Fruit fly (Drosophila melanogaster): Measurements from ENCODE around the gene Syn.

Syn gene

dm6 chr3R:10170356-10170876, 20.1 kb upstream of the Syn start, which contains the start of gene Best1 (continued):
- TF ChIP-seq gce (GFP tag; IDR thresholded peaks at IDR 0.05) = no peak
- peak in 1 of 3 experiments; percentile 86 for TF ChIP-seq lola (GFP tag; optimal IDR thresholded peaks at IDR 0.05)
- TF ChIP-seq CG4424 (GFP tag; optimal IDR thresholded peaks at IDR 0.05) = peak; percentile 86
- peak; percentile 93 for TF ChIP-seq CG13296 (GFP tag; optimal IDR thresholded peaks at IDR 0.05)
- TF ChIP-seq Dll (GFP tag; IDR thresholded peaks at IDR 0.05; ENCODE audit: partially characterized antibody) = peak; percentile 55; the same call in 2 of the 4 replicates
- peak; percentile 6 for TF ChIP-seq zf30C (GFP tag; optimal IDR thresholded peaks at IDR 0.05)
- TF ChIP-seq CG17802 (tag; optimal IDR thresholded peaks at IDR 0.05) = peak; percentile 69
- peak; percentile 50 for TF ChIP-seq ems (GFP tag; optimal IDR thresholded peaks at IDR 0.05)
- peak; percentile 85 for TF ChIP-seq CG14050 (GFP tag; IDR thresholded peaks at IDR 0.05)
- peak; percentile 90 for TF ChIP-seq so (GFP tag; IDR thresholded peaks at IDR 0.05)
- TF ChIP-seq fd96Cb (tag; optimal IDR thresholded peaks at IDR 0.05) = peak; percentile 91
- no peak for TF ChIP-seq hth (optimal IDR thresholded peaks at IDR 0.05)
- TF ChIP-seq CG32532 (GFP tag; IDR thresholded peaks at IDR 0.05) = peak; percentile 98
- peak; percentile 85 for TF ChIP-seq CG15011 (GFP tag; optimal IDR thresholded peaks at IDR 0.05)
- peak; percentile 96 for TF ChIP-seq slbo (GFP tag; IDR thresholded peaks at IDR 0.05)
- TF ChIP-seq ham (GFP tag; IDR thresholded peaks at IDR 0.05) = no peak
- peak; percentile 91 for TF ChIP-seq CG7556 (GFP tag; optimal IDR thresholded peaks at IDR 0.05)
- peak; percentile 58 for TF ChIP-seq fd102C (GFP tag; optimal IDR thresholded peaks at IDR 0.05)
- peak; percentile 73 for TF ChIP-seq schlank (tag; optimal IDR thresholded peaks at IDR 0.05)
- peak; percentile 91 for TF ChIP-seq gsb-n (tag; optimal IDR thresholded peaks at IDR 0.05)
- peak; percentile 65 for TF ChIP-seq CG12744 (GFP tag; optimal IDR thresholded peaks at IDR 0.05)
- TF ChIP-seq ken (GFP tag; IDR thresholded peaks at IDR 0.05) = peak; percentile 91
- peak; percentile 64 for TF ChIP-seq CG30020 (tag; optimal IDR thresholded peaks at IDR 0.05)
- TF ChIP-seq CG7786 (GFP tag; optimal IDR thresholded peaks at IDR 0.05) = peak; percentile 59
- peak; percentile 71 for TF ChIP-seq tup (GFP tag; optimal IDR thresholded peaks at IDR 0.05)
- TF ChIP-seq CG7928 (GFP tag; optimal IDR thresholded peaks at IDR 0.05) = peak; percentile 32
- TF ChIP-seq tin (GFP tag; optimal IDR thresholded peaks at IDR 0.05) = peak; percentile 91
- peak; percentile 83 for TF ChIP-seq ind (GFP tag; optimal IDR thresholded peaks at IDR 0.05)
- peak; percentile 89 for TF ChIP-seq CG10267 (tag; optimal IDR thresholded peaks at IDR 0.05)
- TF ChIP-seq CG12942 (GFP tag; optimal IDR thresholded peaks at IDR 0.05) = peak; percentile 64
- peak; percentile 67 for TF ChIP-seq Dip3 (GFP tag; optimal IDR thresholded peaks at IDR 0.05)
- TF ChIP-seq CG2678 (tag; optimal IDR thresholded peaks at IDR 0.05) = peak; percentile 94
- TF ChIP-seq Elba2 (GFP tag; optimal IDR thresholded peaks at IDR 0.05) = peak; percentile 23
- peak; percentile 69; the same call in 1 of the 2 replicates for TF ChIP-seq ro (GFP tag; IDR thresholded peaks at IDR 0.05)
- TF ChIP-seq MTF-1 (GFP tag; optimal IDR thresholded peaks at IDR 0.05; ENCODE audit: borderline replicate concordance) = peak; percentile 86
- peak; percentile 86 for TF ChIP-seq CG30431 (GFP tag; optimal IDR thresholded peaks at IDR 0.05)
- TF ChIP-seq C15 (GFP tag; IDR thresholded peaks at IDR 0.05) = peak; percentile 75; the same call in 2 of the 3 replicates
- no peak for TF ChIP-seq NC2α (GFP tag; optimal IDR thresholded peaks at IDR 0.05)
- TF ChIP-seq E2f1 (GFP tag; IDR thresholded peaks at IDR 0.05) = peak; percentile 90
- TF ChIP-seq CG16813 (GFP tag; IDR thresholded peaks at IDR 0.05; ENCODE audit: partially characterized antibody) = peak; percentile 89
- TF ChIP-seq CG1602 (GFP tag; optimal IDR thresholded peaks at IDR 0.05) = peak; percentile 80
- peak; percentile 79 for TF ChIP-seq CG4820 (GFP tag; optimal IDR thresholded peaks at IDR 0.05)
- TF ChIP-seq CG11085 (GFP tag; IDR thresholded peaks at IDR 0.05) = peak; percentile 92
- TF ChIP-seq Ets65A (GFP tag) = peak; percentile 86
- peak in 1 of 2 experiments; percentile 64 for TF ChIP-seq Hr78 (GFP tag; optimal IDR thresholded peaks at IDR 0.05)
- TF ChIP-seq NFAT (GFP tag; IDR thresholded peaks at IDR 0.05) = peak; percentile 97
- peak; percentile 69 for TF ChIP-seq trh (GFP tag; optimal IDR thresholded peaks at IDR 0.05)
- peak; percentile 65 for TF ChIP-seq CG8944 (GFP tag; optimal IDR thresholded peaks at IDR 0.05)
- TF ChIP-seq wor (GFP tag; IDR thresholded peaks at IDR 0.05) = peak; percentile 71
- peak; percentile 35 for TF ChIP-seq CG16863 (GFP tag; optimal IDR thresholded peaks at IDR 0.05)
- TF ChIP-seq lilli (GFP tag; optimal IDR thresholded peaks at IDR 0.05) = peak; percentile 85

Data from whole organism, embryonic.